Worm (Caenorhabditis elegans) whole organism, L4 larva: ENCODE data around the gene C46C2.2.
A peak's percentile ranks its signal among the peaks of the same experiment; 100 is the strongest.

Experiments
- D1046.2 ChIP-seq: fragments of 200-800 bp; sonication (Bioruptor generic); IDR thresholded peaks from 2 replicates; pipeline ENCODE4 v1.3.6; 2022; ENCODE audit warnings: missing genetic modification characterization, missing compliant biosample characterization
- F44E2.7 ChIP-seq: fragments of 200-800 bp; sonication (Bioruptor generic); IDR thresholded peaks from 2 replicates; pipeline ENCODE4 v2.1.2; 2022; ENCODE audit warnings: missing genetic modification characterization, missing compliant biosample characterization
- F49E8.2 ChIP-seq: sonication (generic microtip); optimal IDR thresholded peaks from 2 replicates; lab custom pipeline; 2016; ENCODE audit warnings: missing compliant biosample characterization, mild to moderate bottlenecking, missing genetic modification characterization, borderline replicate concordance
- T20F7.1 ChIP-seq: fragments of 200-800 bp; sonication (Bioruptor generic); optimal IDR thresholded peaks from 2 replicates; lab custom pipeline; 2018; ENCODE audit warnings: mild to moderate bottlenecking, missing genetic modification characterization, missing compliant biosample characterization
- T26A8.4 ChIP-seq: fragments of 200-800 bp; sonication (Bioruptor generic); IDR thresholded peaks from 2 replicates; pipeline ENCODE4 v1.3.6; 2022; ENCODE audit warnings: missing genetic modification characterization, missing compliant biosample characterization
- Y105C5A.15 ChIP-seq: fragments of 200-800 bp; sonication (Bioruptor generic); IDR thresholded peaks from 2 replicates; pipeline ENCODE4 v1.3.6; 2022; ENCODE audit warnings: missing genetic modification characterization, missing compliant biosample characterization
- Y48G9A.11 ChIP-seq: fragments of 200-800 bp; sonication (Bioruptor generic); IDR thresholded peaks from 2 replicates; pipeline ENCODE4 v1.3.6; 2022; ENCODE audit warnings: missing genetic modification reagents, missing genetic modification characterization, missing compliant biosample characterization
- Y75B8A.6 ChIP-seq: fragments of 200-800 bp; sonication (Bioruptor generic); IDR thresholded peaks from 2 replicates; pipeline ENCODE4 v1.3.6; 2022; ENCODE audit warnings: missing genetic modification reagents, missing genetic modification characterization, missing compliant biosample characterization
- ZK546.5 ChIP-seq, 2 experiments: sonication (generic microtip); optimal IDR thresholded peaks; 2 replicates each; lab custom pipeline; 2017; ENCODE audit warnings: missing biosample characterization in 2 of 2, missing genetic modification characterization in 2 of 2
- aha-1 ChIP-seq: fragments of 150-350 bp; peaks from one replicate; lab custom pipeline; 2014; ENCODE audit warnings: missing biosample characterization, missing genetic modification characterization
- aly-2 ChIP-seq: sonication (generic microtip); optimal IDR thresholded peaks from 2 replicates; lab custom pipeline; 2018; ENCODE audit warnings: missing biosample characterization, missing genetic modification characterization
- arid-1 ChIP-seq: fragments of 200-800 bp; sonication (Bioruptor generic); conservative IDR thresholded peaks from 2 replicates; pipeline ENCODE4 v1.3.6; 2022; ENCODE audit warnings: missing genetic modification reagents, missing genetic modification characterization, missing compliant biosample characterization
- ceh-20 ChIP-seq: fragments of 200-800 bp; sonication (Bioruptor generic); IDR thresholded peaks from 2 replicates; pipeline ENCODE4 v1.3.6; 2022; ENCODE audit warnings: missing genetic modification reagents, missing genetic modification characterization, missing compliant biosample characterization
- ceh-32 ChIP-seq: sonication (generic microtip); optimal IDR thresholded peaks from 2 replicates; lab custom pipeline; 2016; ENCODE audit warnings: mild to moderate bottlenecking, missing genetic modification characterization, missing compliant biosample characterization; ENCODE audit not compliant: poor library complexity
- ceh-44 ChIP-seq: fragments of 200-800 bp; sonication (Bioruptor generic); IDR thresholded peaks from 2 replicates; pipeline ENCODE4 v1.3.6; 2022; ENCODE audit warnings: missing genetic modification reagents, missing genetic modification characterization, missing compliant biosample characterization
- ctbp-1 ChIP-seq: fragments of 200-800 bp; sonication (Bioruptor generic); IDR thresholded peaks from 2 replicates; pipeline ENCODE4 v1.3.6; 2022; ENCODE audit warnings: missing genetic modification reagents, missing genetic modification characterization, missing compliant biosample characterization
- dmd-6 ChIP-seq: fragments of 200-800 bp; sonication (Bioruptor generic); IDR thresholded peaks from 2 replicates; pipeline ENCODE4 v1.3.6; 2022; ENCODE audit warnings: missing genetic modification reagents, missing genetic modification characterization, missing compliant biosample characterization
- dmd-8 ChIP-seq: fragments of 200-800 bp; sonication (Bioruptor generic); IDR thresholded peaks from 2 replicates; pipeline ENCODE4 v1.3.6; 2022; ENCODE audit warnings: missing genetic modification characterization, missing compliant biosample characterization
- dmd-9 ChIP-seq: fragments of 200-800 bp; sonication (Bioruptor generic); IDR thresholded peaks from 2 replicates; pipeline ENCODE4 v1.3.6; 2022; ENCODE audit warnings: missing genetic modification reagents, missing genetic modification characterization, missing compliant biosample characterization
- duxl-1 ChIP-seq: sonication (generic microtip); optimal IDR thresholded peaks from 2 replicates; lab custom pipeline; 2016; ENCODE audit warnings: mild to moderate bottlenecking, missing genetic modification characterization, moderate library complexity, missing compliant biosample characterization; ENCODE audit not compliant: poor library complexity
- dve-1 ChIP-seq: sonication (generic microtip); optimal IDR thresholded peaks from 2 replicates; lab custom pipeline; 2017; ENCODE audit warnings: antibody characterized with exemption, mild to moderate bottlenecking, missing genetic modification characterization, missing compliant biosample characterization; ENCODE audit not compliant: insufficient read depth
- hmg-1.1 ChIP-seq: fragments of 200-800 bp; sonication (Bioruptor generic); IDR thresholded peaks from 2 replicates; pipeline ENCODE4 v1.3.6; 2022; ENCODE audit warnings: missing genetic modification reagents, missing genetic modification characterization, missing compliant biosample characterization
- lim-7 ChIP-seq: fragments of 200-800 bp; sonication (Bioruptor generic); IDR thresholded peaks from 2 replicates; pipeline ENCODE4 v1.3.6; 2022; ENCODE audit warnings: missing genetic modification characterization, missing compliant biosample characterization
- lin-1 ChIP-seq: fragments of 200-800 bp; sonication (Bioruptor generic); IDR thresholded peaks from 2 replicates; pipeline ENCODE4 v1.3.6; 2022; ENCODE audit warnings: missing genetic modification reagents, missing genetic modification characterization, missing compliant biosample characterization
- lin-29 ChIP-seq: fragments of 200-800 bp; sonication (Bioruptor generic); IDR thresholded peaks from 2 replicates; pipeline ENCODE4 v1.3.6; 2022; ENCODE audit warnings: missing genetic modification reagents, missing genetic modification characterization, missing compliant biosample characterization
- lin-38 ChIP-seq: fragments of 200-800 bp; sonication (Bioruptor generic); IDR thresholded peaks from 2 replicates; pipeline ENCODE4 v1.3.6; 2022; ENCODE audit warnings: missing genetic modification reagents, missing genetic modification characterization, missing compliant biosample characterization
- lin-39 ChIP-seq: fragments of 150-350 bp; optimal IDR thresholded peaks from 2 replicates; lab custom pipeline; 2014; ENCODE audit warnings: missing biosample characterization, missing genetic modification reagents, missing genetic modification characterization
- lsy-2 ChIP-seq, 2 experiments: fragments of 150-350 bp in 1 of 2; sonication (generic microtip) in 1 of 2; optimal IDR thresholded peaks; 2 replicates each; lab custom pipeline; 2014 to 2017; ENCODE audit warnings: missing biosample characterization in 2 of 2, missing genetic modification characterization in 2 of 2
- madf-5 ChIP-seq, 2 experiments: fragments of 200-800 bp; sonication (Bioruptor generic); IDR thresholded peaks; 2 replicates each; pipeline ENCODE4 v1.3.6; 2022; ENCODE audit warnings: missing compliant biosample characterization in 2 of 2, missing genetic modification characterization in 2 of 2
- mdt-29 ChIP-seq: fragments of 200-800 bp; sonication (Bioruptor generic); IDR thresholded peaks from 2 replicates; pipeline ENCODE4 v1.3.6; 2022; ENCODE audit warnings: missing genetic modification reagents, missing genetic modification characterization, missing compliant biosample characterization
- mxl-2 ChIP-seq: fragments of 200-800 bp; sonication (Bioruptor generic); conservative IDR thresholded peaks from 2 replicates; pipeline ENCODE4 v1.3.6; 2022; ENCODE audit warnings: missing genetic modification reagents, missing genetic modification characterization, missing compliant biosample characterization
- mxl-3 ChIP-seq: fragments of 200-800 bp; sonication (Bioruptor generic); optimal IDR thresholded peaks from 2 replicates; lab custom pipeline; 2018; ENCODE audit warnings: mild to moderate bottlenecking, missing genetic modification characterization, missing compliant biosample characterization
- nhr-102 ChIP-seq: sonication (generic microtip); optimal IDR thresholded peaks from 2 replicates; lab custom pipeline; 2016; ENCODE audit warnings: mild to moderate bottlenecking, missing genetic modification characterization, moderate library complexity, missing compliant biosample characterization
- nhr-41 ChIP-seq: fragments of 200-800 bp; sonication (Bioruptor generic); IDR thresholded peaks from 2 replicates; pipeline ENCODE4 v1.3.6; 2022; ENCODE audit warnings: missing genetic modification reagents, missing genetic modification characterization, missing compliant biosample characterization
- nhr-42 ChIP-seq: fragments of 200-800 bp; sonication (Bioruptor generic); IDR thresholded peaks from 2 replicates; pipeline ENCODE4 v1.3.6; 2022; ENCODE audit warnings: missing genetic modification characterization, missing compliant biosample characterization
- nhr-48 ChIP-seq: sonication (generic microtip); optimal IDR thresholded peaks from 2 replicates; lab custom pipeline; 2016; ENCODE audit warnings: mild to moderate bottlenecking, missing genetic modification characterization, missing compliant biosample characterization
- php-3 ChIP-seq: fragments of 200-800 bp; sonication (Bioruptor generic); IDR thresholded peaks from 2 replicates; pipeline ENCODE4 v1.3.6; 2022; ENCODE audit warnings: missing genetic modification reagents, missing genetic modification characterization, missing compliant biosample characterization
- saeg-2 ChIP-seq: fragments of 200-800 bp; sonication (Bioruptor generic); IDR thresholded peaks from 2 replicates; pipeline ENCODE4 v1.3.6; 2022; ENCODE audit warnings: missing genetic modification reagents, missing genetic modification characterization, missing compliant biosample characterization
- spr-1 ChIP-seq: sonication (generic microtip); optimal IDR thresholded peaks from 2 replicates; lab custom pipeline; 2016; ENCODE audit warnings: mild to moderate bottlenecking, missing genetic modification characterization, missing compliant biosample characterization
- tag-97 ChIP-seq: fragments of 200-800 bp; sonication (Bioruptor generic); IDR thresholded peaks from 2 replicates; pipeline ENCODE4 v1.3.6; 2022; ENCODE audit warnings: missing genetic modification characterization, missing compliant biosample characterization
- unc-130 ChIP-seq: sonication (generic microtip); optimal IDR thresholded peaks from 2 replicates; lab custom pipeline; 2016; ENCODE audit warnings: missing genetic modification reagents, missing genetic modification characterization, missing compliant biosample characterization
- vab-7 ChIP-seq: fragments of 200-800 bp; sonication (Bioruptor generic); IDR thresholded peaks from 2 replicates; pipeline ENCODE4 v1.3.6; 2022; ENCODE audit warnings: missing genetic modification reagents, missing genetic modification characterization, missing compliant biosample characterization
- zfp-3 ChIP-seq: fragments of 200-800 bp; sonication (Bioruptor generic); conservative IDR thresholded peaks from 2 replicates; pipeline ENCODE4 v1.3.6; 2022; ENCODE audit warnings: missing genetic modification reagents, missing genetic modification characterization, missing compliant biosample characterization
- zip-11 ChIP-seq: fragments of 200-800 bp; sonication (Bioruptor generic); IDR thresholded peaks from 2 replicates; pipeline ENCODE4 v1.3.6; 2022; ENCODE audit warnings: missing genetic modification characterization, missing compliant biosample characterization
- ztf-7 ChIP-seq: fragments of 150-350 bp; optimal IDR thresholded peaks from 2 replicates; lab custom pipeline; 2014; ENCODE audit warnings: missing biosample characterization, missing genetic modification characterization

The C46C2.2 gene

DNA sequence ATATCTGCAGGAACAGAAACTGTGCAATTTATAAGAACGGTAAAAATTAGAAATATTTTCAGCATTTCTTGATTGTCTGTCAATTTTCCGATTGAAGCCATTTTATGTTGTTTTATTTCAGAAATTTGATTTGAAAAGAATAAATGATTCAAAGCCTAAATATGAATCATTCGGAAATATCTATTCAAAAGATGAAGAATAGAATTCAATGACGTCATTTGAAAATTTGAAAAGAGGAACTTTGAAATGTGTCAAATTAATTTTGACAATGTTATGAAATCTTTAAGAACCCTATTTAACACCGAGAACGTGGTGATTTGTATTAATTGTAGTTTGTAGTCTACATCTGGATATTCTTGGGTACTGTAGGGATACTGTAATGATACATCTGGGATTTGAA, 25.0 kb upstream of the C46C2.2 start, which contains the start of gene C46C2.5:
Gene C46C2.5 (minus strand): TSS at position 101 of the 400 bp plus-strand sequence.
- TF ChIP-seq aly-2 (tag; lab: Kevin White, UChicago) (no peak), mxl-3 (GFP tag; lab: Kevin White, UChicago) (no peak), dve-1 (tag; lab: Kevin White, UChicago) (peak; percentile 23), ZK546.5 (tag; optimal IDR thresholded peaks at IDR 0.05; lab: Kevin White, UChicago) (no peak), Y105C5A.15 (no peak), ztf-7 (no peak), ceh-32 (tag; lab: Kevin White, UChicago) (no peak), mdt-29 (GFP tag; lab: Robert Waterston, UW) (no peak), aha-1 (tag; lab: Kevin White, UChicago) (peak; percentile 28), lin-39 (tag; lab: Kevin White, UChicago) (no peak)

DNA sequence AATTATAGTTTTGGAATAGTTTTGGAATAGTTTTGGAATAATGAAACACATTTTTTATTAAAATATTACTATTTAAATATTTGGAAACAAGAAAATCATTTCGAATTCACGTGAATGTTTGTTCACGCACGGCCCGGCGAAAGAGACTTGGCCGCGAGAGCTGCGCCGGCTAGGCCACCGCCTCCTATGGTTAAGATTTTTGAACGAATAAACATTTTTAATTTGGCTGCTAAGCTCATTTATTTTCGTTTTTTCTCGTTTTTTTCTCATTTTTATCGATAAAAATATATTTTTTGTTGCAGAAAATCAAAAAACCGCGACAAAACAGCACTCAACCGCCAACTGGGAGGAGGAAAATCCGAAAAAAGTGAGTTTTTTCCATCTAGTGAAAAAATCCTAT, 23.0 kb upstream of the C46C2.2 start, which contains the start of gene C46C2.7:
Gene C46C2.7 (plus strand): TSS at position 301 of the 400 bp plus-strand sequence.
- TF ChIP-seq lin-38 (GFP tag; lab: Robert Waterston, UW) (0 out of 2 replicates have a peak, but pooled peaks have one; percentile 7), lsy-2 (tag; optimal IDR thresholded peaks at IDR 0.05; lab: Kevin White, UChicago) (peak in 1 of 2 experiments; percentile 16)

DNA sequence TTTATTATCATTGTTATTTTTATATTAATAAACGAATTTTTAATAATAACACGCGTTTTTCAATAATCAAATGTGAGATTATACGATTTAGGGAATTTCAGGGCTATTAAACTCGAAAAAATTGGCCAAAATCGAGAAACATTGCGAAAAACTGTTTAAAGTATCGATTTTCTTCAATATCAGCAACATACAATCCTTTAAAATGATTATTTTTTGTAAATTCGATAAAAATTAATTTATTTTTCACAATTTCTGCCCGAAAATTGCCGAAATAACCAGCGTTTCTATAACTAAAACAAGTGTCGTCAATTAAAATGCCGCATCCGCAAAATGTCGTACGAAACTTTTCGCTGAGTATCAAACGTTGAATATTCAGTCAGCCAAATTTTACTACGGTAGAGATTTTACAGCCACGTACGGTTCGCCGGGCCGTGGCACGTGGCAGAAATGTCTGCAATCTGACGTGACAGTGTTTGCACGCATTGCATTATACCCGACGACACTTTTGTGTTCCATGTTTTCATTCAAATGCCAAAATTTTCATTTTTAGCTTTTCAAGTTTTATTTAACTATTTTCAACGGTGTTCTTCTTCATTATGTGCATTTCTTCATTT, 21.4 kb upstream of the C46C2.2 start:
- TF ChIP-seq dmd-6 (GFP tag; lab: Robert Waterston, UW) (peak; percentile 98), Y75B8A.6 (GFP tag; lab: Robert Waterston, UW) (peak; percentile 92), ceh-44 (GFP tag; lab: Robert Waterston, UW) (peak; percentile 97), ctbp-1 (peak; percentile 84), zfp-3 (GFP tag; lab: Robert Waterston, UW) (peak; percentile 98), arid-1 (peak; percentile 97), duxl-1 (tag; lab: Kevin White, UChicago) (peak; percentile 56), saeg-2 (peak; percentile 96), mxl-2 (peak; percentile 89), nhr-48 (tag; lab: Kevin White, UChicago) (peak; percentile 11), nhr-102 (peak; percentile 80), lin-29 (peak; percentile 97), ceh-20 (GFP tag; lab: Robert Waterston, UW) (peak; percentile 95), php-3 (GFP tag; lab: Robert Waterston, UW) (peak; percentile 95), spr-1 (tag; lab: Kevin White, UChicago) (peak; percentile 29), aha-1 (tag; lab: Kevin White, UChicago) (peak; percentile 9), T26A8.4 (GFP tag; lab: Robert Waterston, UW) (peak; percentile 98), vab-7 (peak; percentile 89), zip-11 (0 out of 2 replicates have a peak, but pooled peaks have one; percentile 56), lsy-2 (tag; optimal IDR thresholded peaks at IDR 0.05; lab: Kevin White, UChicago) (peak in 1 of 2 experiments; percentile 33), nhr-41 (GFP tag; lab: Robert Waterston, UW) (peak; percentile 71; the same call in 1 of the 2 replicates), nhr-42 (GFP tag; lab: Robert Waterston, UW) (peak; percentile 98), F49E8.2 (peak; percentile 93), lim-7 (GFP tag; lab: Robert Waterston, UW) (0 out of 2 replicates have a peak, but pooled peaks have one; percentile 45), lin-1 (GFP tag; lab: Robert Waterston, UW) (peak; percentile 95), dmd-8 (GFP tag; lab: Robert Waterston, UW) (peak; percentile 86), madf-5 (GFP tag; IDR thresholded peaks at IDR 0.05; lab: Robert Waterston, UW) (peak; percentile 87 to 98; a peak in 3 of 4 replicates), hmg-1.1 (GFP tag; lab: Robert Waterston, UW) (peak; percentile 79), T20F7.1 (GFP tag; lab: Kevin White, UChicago) (peak; percentile 76), D1046.2 (GFP tag; lab: Robert Waterston, UW) (peak; percentile 96), Y105C5A.15 (0 out of 2 replicates have a peak, but pooled peaks have one; percentile 72), Y48G9A.11 (GFP tag; lab: Robert Waterston, UW) (peak; percentile 99), dmd-9 (GFP tag; lab: Robert Waterston, UW) (peak; percentile 96), tag-97 (GFP tag; lab: Robert Waterston, UW) (peak; percentile 89; the same call in 1 of the 2 replicates), F44E2.7 (GFP tag; lab: Robert Waterston, UW) (peak; percentile 83), unc-130 (GFP tag; lab: Kevin White, UChicago) (peak; percentile 66)
